Worm (Caenorhabditis elegans) whole organism, young adult: Measurements from ENCODE around the gene xpf-1.
A peak's percentile ranks its signal among the peaks of the same experiment; 100 is the strongest.

Experiments used
- F22D6.2 ChIP-seq: sonication (generic microtip); optimal IDR thresholded peaks from 2 replicates; lab custom pipeline; 2016; ENCODE audit warnings: mild to moderate bottlenecking, missing genetic modification characterization, missing compliant biosample characterization
- F49E8.2 ChIP-seq: sonication (generic microtip); optimal IDR thresholded peaks from 3 replicates; lab custom pipeline; 2017; ENCODE audit warnings: missing genetic modification characterization, mild to moderate bottlenecking, missing compliant biosample characterization, antibody characterized with exemption, moderate library complexity; ENCODE audit not compliant: insufficient read depth
- K12H6.12 ChIP-seq: fragments of 200-800 bp; sonication (Bioruptor generic); optimal IDR thresholded peaks from 2 replicates; lab custom pipeline; 2018; ENCODE audit warnings: mild to moderate bottlenecking, missing genetic modification characterization, missing compliant biosample characterization
- T07F8.4 ChIP-seq: sonication (generic microtip); optimal IDR thresholded peaks from 2 replicates; lab custom pipeline; 2016; ENCODE audit warnings: mild to moderate bottlenecking, missing genetic modification characterization, moderate library complexity, missing compliant biosample characterization
- T26A5.8 ChIP-seq: sonication (generic microtip); optimal IDR thresholded peaks from 2 replicates; lab custom pipeline; 2016; ENCODE audit warnings: missing genetic modification characterization, missing compliant biosample characterization
- Y53F4B.3 ChIP-seq: fragments of 200-800 bp; sonication (Bioruptor generic); IDR thresholded peaks from 2 replicates; pipeline ENCODE4 v1.3.6; 2022; ENCODE audit warnings: missing genetic modification reagents, missing genetic modification characterization, missing compliant biosample characterization
- Y53G8AR.9 ChIP-seq: fragments of 200-800 bp; sonication (Bioruptor generic); conservative IDR thresholded peaks from 2 replicates; pipeline ENCODE4 v1.3.6; 2022; ENCODE audit warnings: missing genetic modification reagents, missing genetic modification characterization, missing compliant biosample characterization
- Y79H2A.3 ChIP-seq: fragments of 200-800 bp; sonication (Bioruptor generic); conservative IDR thresholded peaks from 2 replicates; pipeline ENCODE4 v1.3.6; 2022; ENCODE audit warnings: missing genetic modification reagents, missing genetic modification characterization, missing compliant biosample characterization
- Y95B8A.8 ChIP-seq: fragments of 200-800 bp; sonication (Bioruptor generic); IDR thresholded peaks from 2 replicates; pipeline ENCODE4 v1.3.6; 2022; ENCODE audit warnings: missing genetic modification reagents, missing genetic modification characterization, missing compliant biosample characterization
- ZK185.1 ChIP-seq: sonication (generic microtip); optimal IDR thresholded peaks from 2 replicates; lab custom pipeline; 2016; ENCODE audit warnings: mild to moderate bottlenecking, missing genetic modification characterization, missing compliant biosample characterization; ENCODE audit not compliant: poor library complexity, severe bottlenecking
- ama-1 ChIP-seq, 3 experiments: fragments of 150-350 bp in 1 of 3; sonication (generic microtip) in 2 of 3; optimal IDR thresholded peaks; 2 replicates each; lab custom pipeline; 2014 to 2018; ENCODE audit warnings: missing biosample characterization in 2 of 3, missing genetic modification characterization in 2 of 3, missing genetic modification reagents in 2 of 3
- aptf-2 ChIP-seq: fragments of 200-800 bp; sonication (Bioruptor generic); conservative IDR thresholded peaks from 2 replicates; pipeline ENCODE4 v1.3.6; 2022; ENCODE audit warnings: missing genetic modification reagents, missing genetic modification characterization, missing compliant biosample characterization
- atf-7 ChIP-seq: sonication (generic microtip); optimal IDR thresholded peaks from 2 replicates; lab custom pipeline; 2017; ENCODE audit warnings: mild to moderate bottlenecking, missing genetic modification characterization, missing compliant biosample characterization
- attf-6 ChIP-seq: fragments of 200-800 bp; sonication (Bioruptor generic); IDR thresholded peaks from 2 replicates; pipeline ENCODE4 v1.3.6; 2022; ENCODE audit warnings: missing genetic modification reagents, missing genetic modification characterization, missing compliant biosample characterization
- cebp-1 ChIP-seq, 2 experiments: fragments of 200-800 bp in 1 of 2; sonication (Bioruptor generic) in 1 of 2; sonication (generic microtip) in 1 of 2; IDR thresholded peaks in 1 of 2; optimal IDR thresholded peaks in 1 of 2; 2 replicates each; pipeline versions ENCODE4 v1.3.6 to Lab custom; 2017 to 2022; ENCODE audit warnings: missing compliant biosample characterization in 2 of 2, missing genetic modification characterization in 2 of 2, mild to moderate bottlenecking in 1 of 2, missing genetic modification reagents in 1 of 2, moderate library complexity in 1 of 2
- cebp-2 ChIP-seq: fragments of 200-800 bp; sonication (Bioruptor generic); IDR thresholded peaks from 2 replicates; pipeline ENCODE4 v1.3.6; 2022; ENCODE audit warnings: missing genetic modification characterization, missing compliant biosample characterization
- ceh-58 ChIP-seq: fragments of 200-800 bp; sonication (Bioruptor generic); IDR thresholded peaks from 2 replicates; pipeline ENCODE4 v1.3.6; 2022; ENCODE audit warnings: missing genetic modification characterization, missing compliant biosample characterization
- ceh-79 ChIP-seq: sonication (generic microtip); optimal IDR thresholded peaks from 2 replicates; lab custom pipeline; 2017; ENCODE audit warnings: mild to moderate bottlenecking, missing genetic modification characterization, missing compliant biosample characterization
- dpff-1 ChIP-seq: sonication (generic microtip); optimal IDR thresholded peaks from 2 replicates; lab custom pipeline; 2017; ENCODE audit warnings: mild to moderate bottlenecking, missing genetic modification characterization, missing compliant biosample characterization
- dpl-1 ChIP-seq: fragments of 150-350 bp; optimal IDR thresholded peaks from 2 replicates; lab custom pipeline; 2014; ENCODE audit warnings: missing biosample characterization, missing genetic modification reagents, missing genetic modification characterization
- egl-18 ChIP-seq: fragments of 200-800 bp; sonication (Bioruptor generic); IDR thresholded peaks from 2 replicates; pipeline ENCODE4 v1.3.6; 2022; ENCODE audit warnings: missing genetic modification reagents, missing genetic modification characterization, missing compliant biosample characterization
- ekl-4 ChIP-seq: fragments of 200-800 bp; sonication (Bioruptor generic); IDR thresholded peaks from 2 replicates; pipeline ENCODE4 v1.3.6; 2022; ENCODE audit warnings: missing genetic modification reagents, missing genetic modification characterization, missing compliant biosample characterization
- hlh-26 ChIP-seq: fragments of 200-800 bp; sonication (Bioruptor generic); conservative IDR thresholded peaks from 2 replicates; pipeline ENCODE4 v1.3.6; 2022; ENCODE audit warnings: missing genetic modification reagents, missing genetic modification characterization, missing compliant biosample characterization
- hmg-1.2 ChIP-seq: fragments of 200-800 bp; sonication (Bioruptor generic); IDR thresholded peaks from 2 replicates; pipeline ENCODE4 v1.3.6; 2022; ENCODE audit warnings: missing genetic modification reagents, missing genetic modification characterization, missing compliant biosample characterization
- hmg-20 ChIP-seq: fragments of 200-800 bp; sonication (Bioruptor generic); IDR thresholded peaks from 2 replicates; pipeline ENCODE4 v1.3.6; 2022; ENCODE audit warnings: missing genetic modification reagents, missing genetic modification characterization, missing compliant biosample characterization
- hsf-1 ChIP-seq: fragments of 200-800 bp; sonication (Bioruptor generic); IDR thresholded peaks from 2 replicates; pipeline ENCODE4 v1.3.6; 2022; ENCODE audit warnings: missing genetic modification reagents, missing genetic modification characterization, missing compliant biosample characterization
- lag-1 ChIP-seq: fragments of 200-800 bp; sonication (Bioruptor generic); IDR thresholded peaks from 2 replicates; pipeline ENCODE4 v1.3.6; 2022; ENCODE audit warnings: missing genetic modification reagents, missing genetic modification characterization, missing compliant biosample characterization
- lin-35 ChIP-seq, 3 experiments: fragments of 150-350 bp in 2 of 3; sonication (generic microtip) in 1 of 3; optimal IDR thresholded peaks; 2 replicates each; lab custom pipeline; 2014 to 2018; ENCODE audit warnings: missing biosample characterization in 3 of 3, missing genetic modification characterization in 3 of 3, missing genetic modification reagents in 3 of 3
- lin-40 ChIP-seq: sonication (generic microtip); optimal IDR thresholded peaks from 2 replicates; lab custom pipeline; 2016; ENCODE audit warnings: missing genetic modification characterization, mild to moderate bottlenecking, missing compliant biosample characterization, missing genotype, missing genetic modification reagents
- lsl-1 ChIP-seq: fragments of 200-800 bp; sonication (Bioruptor generic); optimal IDR thresholded peaks from 2 replicates; lab custom pipeline; 2018; ENCODE audit warnings: mild to moderate bottlenecking, missing genetic modification characterization, moderate library complexity, missing compliant biosample characterization
- lsy-27 ChIP-seq: sonication (generic microtip); optimal IDR thresholded peaks from 2 replicates; lab custom pipeline; 2017; ENCODE audit warnings: missing genetic modification characterization, mild to moderate bottlenecking, missing compliant biosample characterization, antibody characterized with exemption, missing genotype, borderline replicate concordance; ENCODE audit not compliant: insufficient read depth
- madf-8 ChIP-seq: fragments of 200-800 bp; sonication (Bioruptor generic); conservative IDR thresholded peaks from 2 replicates; pipeline ENCODE4 v1.3.6; 2022; ENCODE audit warnings: missing genetic modification reagents, missing genetic modification characterization, missing compliant biosample characterization
- mes-4 ChIP-seq: sonication (generic microtip); optimal IDR thresholded peaks from 2 replicates; lab custom pipeline; 2016; ENCODE audit warnings: missing genotype, missing genetic modification characterization, missing compliant biosample characterization
- mxl-1 ChIP-seq: sonication (generic microtip); optimal IDR thresholded peaks from 2 replicates; lab custom pipeline; 2016; ENCODE audit warnings: missing genetic modification characterization, missing compliant biosample characterization
- nhr-80 ChIP-seq: sonication (generic microtip); optimal IDR thresholded peaks from 2 replicates; lab custom pipeline; 2016; ENCODE audit warnings: missing genetic modification characterization, missing compliant biosample characterization
- pbrm-1 ChIP-seq: fragments of 200-800 bp; sonication (Bioruptor generic); IDR thresholded peaks from 2 replicates; pipeline ENCODE4 v1.3.6; 2022; ENCODE audit warnings: missing genetic modification reagents, missing genetic modification characterization, missing compliant biosample characterization
- rcor-1 ChIP-seq: fragments of 200-800 bp; sonication (Bioruptor generic); IDR thresholded peaks from 2 replicates; pipeline ENCODE4 v1.3.6; 2022; ENCODE audit warnings: missing genetic modification reagents, missing genetic modification characterization, missing compliant biosample characterization
- rpc-1 ChIP-seq, 2 experiments: fragments of 150-350 bp in 1 of 2; sonication (generic microtip) in 1 of 2; optimal IDR thresholded peaks; 2 replicates each; lab custom pipeline; 2014 to 2018; ENCODE audit warnings: missing biosample characterization in 1 of 2, missing genetic modification characterization in 1 of 2, missing genetic modification reagents in 1 of 2, missing genotype in 1 of 2
- sdz-38 ChIP-seq: sonication (generic microtip); optimal IDR thresholded peaks from 2 replicates; lab custom pipeline; 2016; ENCODE audit warnings: missing genotype, missing genetic modification characterization, missing compliant biosample characterization
- sea-2 ChIP-seq: fragments of 200-800 bp; sonication (Bioruptor generic); IDR thresholded peaks from 2 replicates; pipeline ENCODE4 v1.3.6; 2022; ENCODE audit warnings: missing genetic modification characterization, missing compliant biosample characterization
- somi-1 ChIP-seq: fragments of 200-800 bp; sonication (Bioruptor generic); optimal IDR thresholded peaks from 2 replicates; lab custom pipeline; 2018; ENCODE audit warnings: mild to moderate bottlenecking, missing genetic modification characterization, missing compliant biosample characterization
- xnd-1 ChIP-seq: sonication (generic microtip); optimal IDR thresholded peaks from 2 replicates; lab custom pipeline; 2016; ENCODE audit warnings: missing genotype, missing genetic modification reagents, missing genetic modification characterization, missing compliant biosample characterization
- zim-3 ChIP-seq: sonication (generic microtip); optimal IDR thresholded peaks from 2 replicates; lab custom pipeline; 2017; ENCODE audit warnings: mild to moderate bottlenecking, missing genetic modification characterization, moderate library complexity, missing compliant biosample characterization
- ztf-3 ChIP-seq: fragments of 200-800 bp; sonication (Bioruptor generic); optimal IDR thresholded peaks from 2 replicates; lab custom pipeline; 2018; ENCODE audit warnings: mild to moderate bottlenecking, missing genetic modification characterization, missing compliant biosample characterization

Gene xpf-1

ce11 chrII:11705787-11706186 is 9.8 kb downstream of the xpf-1 start, which contains the start of gene VF13D12L.3:
TSS of gene VF13D12L.3 (plus strand) at chrII:11706009.
- TF ChIP-seq F49E8.2 (tag; lab: Kevin White, UChicago) = no peak
- TF ChIP-seq hsf-1 (GFP tag; lab: Robert Waterston, UW) = 0 out of 2 replicates have a peak, but pooled peaks have one; percentile 10
- TF ChIP-seq egl-18 (GFP tag; lab: Robert Waterston, UW) = no peak
- peak; percentile 60 for TF ChIP-seq nhr-80 (tag; lab: Kevin White, UChicago)
- TF ChIP-seq Y79H2A.3 (GFP tag; lab: Robert Waterston, UW) = no peak
- no peak for TF ChIP-seq mxl-1 (tag; lab: Kevin White, UChicago)
- TF ChIP-seq, all 124 proteins: peak for 2

ce11 chrII:11709464-11709863 is 13.5 kb downstream of the xpf-1 start, which contains the start of gene fcmt-1:
TSS of gene fcmt-1 (minus strand) at chrII:11709564.
- TF ChIP-seq lin-35 (GFP tag; optimal IDR thresholded peaks at IDR 0.05; lab: Kevin White, UChicago) = no peak
- no peak for TF ChIP-seq pbrm-1 (GFP tag; lab: Robert Waterston, UW)
- no peak for TF ChIP-seq aptf-2 (GFP tag; lab: Robert Waterston, UW)
- no peak for TF ChIP-seq rcor-1
- no peak for TF ChIP-seq lag-1 (GFP tag; lab: Robert Waterston, UW)
- TF ChIP-seq xnd-1 = no peak
- TF ChIP-seq ama-1 (optimal IDR thresholded peaks at IDR 0.05; lab: Kevin White, UChicago) = no peak
- TF ChIP-seq ama-1 (GFP tag; optimal IDR thresholded peaks at IDR 0.05; lab: Kevin White, UChicago) = no peak
- no peak for TF ChIP-seq ekl-4
- TF ChIP-seq lsy-27 (tag; lab: Kevin White, UChicago) = no peak
- TF ChIP-seq atf-7 (tag; lab: Kevin White, UChicago) = no peak
- TF ChIP-seq F22D6.2 (tag; lab: Kevin White, UChicago) = no peak
- TF ChIP-seq hmg-20 (GFP tag; lab: Robert Waterston, UW) = no peak

DNA sequence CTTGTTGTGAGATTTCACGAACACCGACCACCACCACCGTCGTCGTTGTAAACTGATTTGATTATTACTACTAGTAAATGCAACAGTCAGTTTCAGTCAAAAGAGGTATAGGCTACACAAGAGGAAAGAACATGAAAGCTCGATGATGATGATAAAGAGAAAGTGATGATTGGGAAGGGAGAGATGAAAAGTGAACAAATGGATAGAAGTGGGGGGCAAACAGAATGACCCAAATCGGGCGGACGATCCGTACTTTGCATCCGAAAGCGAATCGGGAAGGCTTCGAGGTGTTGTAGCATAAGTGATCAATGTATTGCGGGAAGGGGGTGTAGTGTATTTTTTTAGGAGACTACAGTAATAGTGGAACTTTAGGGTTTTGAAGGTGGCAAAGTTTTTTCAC is 14.8 kb downstream of the xpf-1 start:
- TF ChIP-seq rpc-1 (optimal IDR thresholded peaks at IDR 0.05; lab: Kevin White, UChicago) = no peak
- TF ChIP-seq rpc-1 (tag; optimal IDR thresholded peaks at IDR 0.05; lab: Kevin White, UChicago) = no peak
- TF ChIP-seq hmg-20 (GFP tag; lab: Robert Waterston, UW) = no peak
- TF ChIP-seq sdz-38 (tag; lab: Kevin White, UChicago) = no peak
- no peak for TF ChIP-seq nhr-80 (tag; lab: Kevin White, UChicago)
- no peak for TF ChIP-seq Y53F4B.3 (GFP tag; lab: Robert Waterston, UW)
- no peak for TF ChIP-seq Y53G8AR.9
- TF ChIP-seq hmg-1.2 = no peak
- no peak for TF ChIP-seq lsl-1
- TF ChIP-seq egl-18 (GFP tag; lab: Robert Waterston, UW) = no peak
- no peak for TF ChIP-seq hlh-26 (GFP tag; lab: Robert Waterston, UW)
- TF ChIP-seq K12H6.12 (tag; lab: Kevin White, UChicago) = no peak
- TF ChIP-seq mes-4 (tag; lab: Kevin White, UChicago) = no peak
- no peak for TF ChIP-seq ceh-79 (tag; lab: Kevin White, UChicago)
- no peak for TF ChIP-seq T07F8.4
- no peak for TF ChIP-seq ceh-58 (GFP tag; lab: Robert Waterston, UW)
- TF ChIP-seq, all 124 proteins: peak for 0

ce11 chrII:11713569-11713968 is 17.6 kb downstream of the xpf-1 start, which contains the start of gene F13D12.10:
TSS of gene F13D12.10 (plus strand) at chrII:11713799.
- TF ChIP-seq attf-6 (GFP tag; lab: Robert Waterston, UW) (no peak), ZK185.1 (tag; lab: Kevin White, UChicago) (no peak), somi-1 (peak; percentile 47), cebp-1 (GFP tag; IDR thresholded peaks at IDR 0.05; lab: Robert Waterston, UW) (no peak), cebp-1 (tag; optimal IDR thresholded peaks at IDR 0.05; lab: Kevin White, UChicago) (peak; percentile 6), lin-40 (tag; lab: Kevin White, UChicago) (no peak), dpl-1 (GFP tag; lab: Kevin White, UChicago) (no peak), zim-3 (tag; lab: Kevin White, UChicago) (no peak), Y95B8A.8 (GFP tag; lab: Robert Waterston, UW) (no peak), dpff-1 (tag; lab: Kevin White, UChicago) (no peak), sea-2 (no peak), ztf-3 (GFP tag; lab: Kevin White, UChicago) (no peak), madf-8 (GFP tag; lab: Robert Waterston, UW) (no peak), T07F8.4 (no peak), T26A5.8 (tag; lab: Kevin White, UChicago) (no peak), cebp-2 (GFP tag; lab: Robert Waterston, UW) (no peak)
